ENCODE assay signal across 4 worm cellular contexts in the genomic region with DNA sequence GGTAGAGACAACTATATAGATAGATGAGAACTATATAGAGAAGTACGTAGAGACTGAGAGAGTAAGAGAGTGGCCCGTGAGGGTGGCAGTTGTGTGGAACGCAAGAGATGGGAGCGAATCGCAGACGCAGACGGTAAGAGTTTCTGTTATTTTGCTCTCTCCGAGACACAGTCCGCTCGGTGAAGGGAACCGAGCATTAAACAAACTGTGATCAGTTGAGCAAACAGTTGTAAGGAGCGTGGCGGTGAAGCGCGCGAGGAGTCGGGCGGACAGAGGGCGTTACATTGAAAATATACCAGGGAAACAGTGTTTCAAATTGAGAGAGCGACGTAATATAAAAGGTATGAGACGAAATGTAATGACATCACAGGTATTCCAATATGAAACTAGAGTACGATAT.
A peak's percentile ranks its signal among the peaks of the same experiment; 100 is the strongest.
TF ChIP-seq lines count a peak whose summit lies in the region.

No protein-coding gene starts in this region.

TF ChIP-seq in whole organism, L2 larva, 48 proteins besides CTCF, POLR2A, EP300 and RAD21 (continues in another document):
- TF ChIP-seq sma-3 (GFP tag; optimal IDR thresholded peaks at IDR 0.05; lab: Kevin White, UChicago) (peak; percentile 50), unc-39 (tag; optimal IDR thresholded peaks at IDR 0.05; lab: Kevin White, UChicago) (no peak), nhr-23 (tag; optimal IDR thresholded peaks at IDR 0.05; lab: Kevin White, UChicago) (no peak), F13H6.1 (tag; optimal IDR thresholded peaks at IDR 0.05; lab: Kevin White, UChicago) (peak; percentile 91), mbf-1 (tag; optimal IDR thresholded peaks at IDR 0.05; lab: Kevin White, UChicago) (no peak), ceh-16 (tag; optimal IDR thresholded peaks at IDR 0.05; lab: Kevin White, UChicago) (no peak), unc-62 (GFP tag; optimal IDR thresholded peaks at IDR 0.05; lab: Kevin White, UChicago) (no peak), C34F6.9 (tag; optimal IDR thresholded peaks at IDR 0.05; lab: Kevin White, UChicago) (peak; percentile 20), crh-2 (tag; optimal IDR thresholded peaks at IDR 0.05; lab: Kevin White, UChicago) (peak; percentile 29), egl-27 (tag; optimal IDR thresholded peaks at IDR 0.05; lab: Kevin White, UChicago) (peak; percentile 11), sma-9 (GFP tag; optimal IDR thresholded peaks at IDR 0.05; lab: Kevin White, UChicago) (peak; percentile 80), sma-9 (tag; optimal IDR thresholded peaks at IDR 0.05; lab: Kevin White, UChicago) (no peak), ztf-11 (tag; optimal IDR thresholded peaks at IDR 0.05; lab: Kevin White, UChicago) (no peak), elt-1 (tag; optimal IDR thresholded peaks at IDR 0.05; lab: Kevin White, UChicago) (no peak), gmeb-1 (tag; optimal IDR thresholded peaks at IDR 0.05; lab: Kevin White, UChicago) (peak; percentile 44), ama-1 (optimal IDR thresholded peaks at IDR 0.05; lab: Kevin White, UChicago) (no peak), ztf-1 (GFP tag; conservative IDR thresholded peaks at IDR 0.05; lab: Robert Waterston, UW) (no peak), nhr-10 (tag; optimal IDR thresholded peaks at IDR 0.05; lab: Kevin White, UChicago) (no peak), nhr-25 (tag; optimal IDR thresholded peaks at IDR 0.05; lab: Kevin White, UChicago) (peak; percentile 2), nhr-129 (tag; optimal IDR thresholded peaks at IDR 0.05; lab: Kevin White, UChicago) (peak; percentile 52), unc-55 (GFP tag; optimal IDR thresholded peaks at IDR 0.05; lab: Kevin White, UChicago) (no peak), lsy-2 (tag; optimal IDR thresholded peaks at IDR 0.05; lab: Kevin White, UChicago) (peak in 1 of 2 experiments; percentile 29)

TF ChIP-seq in whole organism, L4 larva, 104 proteins besides CTCF, POLR2A, EP300 and RAD21 (continues in another document):
- TF ChIP-seq daf-8 (GFP tag; IDR thresholded peaks at IDR 0.05; lab: Robert Waterston, UW) (no peak), nhr-10 (tag; optimal IDR thresholded peaks at IDR 0.05; lab: Kevin White, UChicago) (no peak), dmd-9 (GFP tag; IDR thresholded peaks at IDR 0.05; lab: Robert Waterston, UW) (no peak), lsy-2 (tag; optimal IDR thresholded peaks at IDR 0.05; lab: Kevin White, UChicago) (peak in 1 of 2 experiments; percentile 34), hlh-30 (tag; optimal IDR thresholded peaks at IDR 0.05; lab: Kevin White, UChicago; ENCODE audit: insufficient read depth) (peak; percentile 71), egl-43 (GFP tag; IDR thresholded peaks at IDR 0.05; lab: Robert Waterston, UW) (no peak), dmd-8 (GFP tag; IDR thresholded peaks at IDR 0.05; lab: Robert Waterston, UW) (no peak), ceh-82 (tag; optimal IDR thresholded peaks at IDR 0.05; lab: Kevin White, UChicago) (no peak), ces-1 (GFP tag; optimal IDR thresholded peaks at IDR 0.05; lab: Kevin White, UChicago) (no peak), ceh-62 (tag; optimal IDR thresholded peaks at IDR 0.05; lab: Kevin White, UChicago) (no peak), madf-5 (GFP tag; IDR thresholded peaks at IDR 0.05; lab: Robert Waterston, UW) (no peak), ceh-20 (GFP tag; IDR thresholded peaks at IDR 0.05; lab: Robert Waterston, UW) (no peak), Y5F2A.4 (GFP tag; optimal IDR thresholded peaks at IDR 0.05; lab: Kevin White, UChicago) (no peak), F26F4.8 (GFP tag; conservative IDR thresholded peaks at IDR 0.05; lab: Robert Waterston, UW) (no peak), nhr-25 (tag; optimal IDR thresholded peaks at IDR 0.05; lab: Kevin White, UChicago; ENCODE audit: borderline replicate concordance, insufficient read depth) (no peak), nhr-237 (tag; optimal IDR thresholded peaks at IDR 0.05; lab: Kevin White, UChicago) (no peak), madf-9 (GFP tag; conservative IDR thresholded peaks at IDR 0.05; lab: Robert Waterston, UW) (no peak), mdt-29 (GFP tag; IDR thresholded peaks at IDR 0.05; lab: Robert Waterston, UW) (no peak), set-16 (GFP tag; IDR thresholded peaks at IDR 0.05; lab: Robert Waterston, UW) (peak; percentile 55), unc-62 (GFP tag; optimal IDR thresholded peaks at IDR 0.05 in 1 of 2; lab: Kevin White, UChicago) (peak in 1 of 2 experiments; percentile 99), unc-62 (tag; optimal IDR thresholded peaks at IDR 0.05; lab: Kevin White, UChicago) (no peak), D1046.2 (GFP tag; IDR thresholded peaks at IDR 0.05; lab: Robert Waterston, UW) (no peak), nhr-28 (tag; optimal IDR thresholded peaks at IDR 0.05; lab: Kevin White, UChicago) (peak; percentile 72)

TF ChIP-seq in whole organism, late embryonic, 69 proteins besides CTCF, POLR2A, EP300 and RAD21 (continues in another document):
- TF ChIP-seq fkh-10 (GFP tag; optimal IDR thresholded peaks at IDR 0.05; lab: Kevin White, UChicago), result no peak
- no peak for TF ChIP-seq K02D7.2 (tag; optimal IDR thresholded peaks at IDR 0.05; lab: Kevin White, UChicago)
- TF ChIP-seq C08G9.2 (tag; optimal IDR thresholded peaks at IDR 0.05; lab: Kevin White, UChicago), result no peak
- no peak for TF ChIP-seq ama-1 (optimal IDR thresholded peaks at IDR 0.05; lab: Kevin White, UChicago)
- TF ChIP-seq npax-4 (tag; optimal IDR thresholded peaks at IDR 0.05; lab: Kevin White, UChicago), result no peak
- TF ChIP-seq lim-6 (tag; optimal IDR thresholded peaks at IDR 0.05; lab: Kevin White, UChicago), result no peak
- peak; percentile 12 for TF ChIP-seq rnt-1 (tag; optimal IDR thresholded peaks at IDR 0.05; lab: Kevin White, UChicago)
- no peak for TF ChIP-seq ahr-1 (tag; optimal IDR thresholded peaks at IDR 0.05; lab: Kevin White, UChicago)
- TF ChIP-seq ceh-2 (tag; optimal IDR thresholded peaks at IDR 0.05; lab: Kevin White, UChicago), result peak; percentile 36
- no peak for TF ChIP-seq ttx-3 (tag; optimal IDR thresholded peaks at IDR 0.05; lab: Kevin White, UChicago)
- TF ChIP-seq pqm-1 (tag; optimal IDR thresholded peaks at IDR 0.05; lab: Kevin White, UChicago), result peak; percentile 77
- TF ChIP-seq nhr-232 (tag; optimal IDR thresholded peaks at IDR 0.05; lab: Kevin White, UChicago), result no peak
- TF ChIP-seq unc-86 (tag; optimal IDR thresholded peaks at IDR 0.05; lab: Kevin White, UChicago), result no peak
- no peak for TF ChIP-seq hlh-15 (tag; optimal IDR thresholded peaks at IDR 0.05; lab: Kevin White, UChicago)
- no peak for TF ChIP-seq gmeb-2 (tag; optimal IDR thresholded peaks at IDR 0.05; lab: Kevin White, UChicago)
- TF ChIP-seq odd-2 (tag; optimal IDR thresholded peaks at IDR 0.05; lab: Kevin White, UChicago), result no peak
- TF ChIP-seq ets-4 (tag; optimal IDR thresholded peaks at IDR 0.05; lab: Kevin White, UChicago), result peak; percentile 21
- TF ChIP-seq pat-9 (tag; optimal IDR thresholded peaks at IDR 0.05; lab: Kevin White, UChicago), result no peak
- no peak for TF ChIP-seq dmd-4 (tag; optimal IDR thresholded peaks at IDR 0.05; lab: Kevin White, UChicago; ENCODE audit: borderline replicate concordance)
- TF ChIP-seq ceh-18 (tag; optimal IDR thresholded peaks at IDR 0.05; lab: Kevin White, UChicago), result peak; percentile 58
- no peak for TF ChIP-seq ref-2 (tag; optimal IDR thresholded peaks at IDR 0.05; lab: Kevin White, UChicago)
- TF ChIP-seq Y22D7AL.16 (tag; optimal IDR thresholded peaks at IDR 0.05; lab: Kevin White, UChicago), result no peak
- no peak for TF ChIP-seq madf-2 (tag; optimal IDR thresholded peaks at IDR 0.05; lab: Kevin White, UChicago)
- TF ChIP-seq pax-1 (tag; optimal IDR thresholded peaks at IDR 0.05; lab: Kevin White, UChicago), result no peak
- no peak for TF ChIP-seq ceh-45 (GFP tag; IDR thresholded peaks at IDR 0.05; lab: Robert Waterston, UW)
- TF ChIP-seq sdc-2 (tag; optimal IDR thresholded peaks at IDR 0.05; lab: Kevin White, UChicago), result no peak

TF ChIP-seq in whole organism, mixed stage, embryonic, 35 proteins besides CTCF, POLR2A, EP300 and RAD21:
- TF ChIP-seq nhr-28 (tag; optimal IDR thresholded peaks at IDR 0.05; lab: Kevin White, UChicago) (no peak), hlh-1 (tag; optimal IDR thresholded peaks at IDR 0.05; lab: Kevin White, UChicago) (peak; percentile 63), unc-120 (tag; optimal IDR thresholded peaks at IDR 0.05; lab: Kevin White, UChicago; ENCODE audit: poor library complexity, severe bottlenecking) (peak; percentile 65), blmp-1 (tag; optimal IDR thresholded peaks at IDR 0.05; lab: Kevin White, UChicago) (no peak), pha-4 (tag; optimal IDR thresholded peaks at IDR 0.05; lab: Kevin White, UChicago) (peak; percentile 41), unc-62 (GFP tag; optimal IDR thresholded peaks at IDR 0.05; lab: Kevin White, UChicago) (peak; percentile 14), ham-2 (GFP tag; optimal IDR thresholded peaks at IDR 0.05; lab: Kevin White, UChicago) (peak; percentile 39), drap-1 (GFP tag; optimal IDR thresholded peaks at IDR 0.05; lab: Kevin White, UChicago) (no peak), ceh-39 (tag; optimal IDR thresholded peaks at IDR 0.05; lab: Kevin White, UChicago) (no peak), cnd-1 (tag; optimal IDR thresholded peaks at IDR 0.05; lab: Kevin White, UChicago) (no peak)
